Worm (Caenorhabditis elegans): ENCODE data around the gene T04F8.7.

The T04F8.7 gene

ce11 chrX:11661625-11662024 is 19.2 kb downstream of the T04F8.7 start, which contains the start of gene sfxn-1.5 (continued):
- TF ChIP-seq dmd-9 (GFP tag; IDR thresholded peaks at IDR 0.05), result no peak
- TF ChIP-seq lin-29 (GFP tag; IDR thresholded peaks at IDR 0.05), result no peak
- peak; percentile 82 for TF ChIP-seq hlh-11 (tag; optimal IDR thresholded peaks at IDR 0.05)
- TF ChIP-seq dmd-6 (GFP tag; IDR thresholded peaks at IDR 0.05), result peak; percentile 95
- no peak for TF ChIP-seq ceh-62 (tag; optimal IDR thresholded peaks at IDR 0.05)
- no peak for TF ChIP-seq nhr-11 (tag; optimal IDR thresholded peaks at IDR 0.05)
- no peak for TF ChIP-seq lin-13 (GFP tag; optimal IDR thresholded peaks at IDR 0.05)
- TF ChIP-seq zip-11 (GFP tag; IDR thresholded peaks at IDR 0.05), result no peak
- TF ChIP-seq fos-1 (tag; optimal IDR thresholded peaks at IDR 0.05), result no peak
- TF ChIP-seq gei-8 (GFP tag; optimal IDR thresholded peaks at IDR 0.05), result no peak
- TF ChIP-seq daf-19 (GFP tag; conservative IDR thresholded peaks at IDR 0.05), result no peak
- no peak for TF ChIP-seq lin-15B (tag; optimal IDR thresholded peaks at IDR 0.05)
- no peak for TF ChIP-seq ama-1 (optimal IDR thresholded peaks at IDR 0.05)
- TF ChIP-seq nhr-28 (tag; optimal IDR thresholded peaks at IDR 0.05), result peak; percentile 90
- TF ChIP-seq lin-1 (GFP tag; IDR thresholded peaks at IDR 0.05), result peak; percentile 75
- peak; percentile 6 for TF ChIP-seq T20F7.1 (GFP tag; optimal IDR thresholded peaks at IDR 0.05)
- peak; percentile 13 for TF ChIP-seq nhr-102 (tag; optimal IDR thresholded peaks at IDR 0.05)
- no peak for TF ChIP-seq zag-1 (tag; optimal IDR thresholded peaks at IDR 0.05)
- peak; percentile 63 for TF ChIP-seq mep-1 (tag; optimal IDR thresholded peaks at IDR 0.05)
- no peak for TF ChIP-seq jun-1 (tag; optimal IDR thresholded peaks at IDR 0.05)
- TF ChIP-seq nhr-42 (GFP tag; IDR thresholded peaks at IDR 0.05), result no peak
- TF ChIP-seq ceh-32 (tag; optimal IDR thresholded peaks at IDR 0.05; ENCODE audit: poor library complexity), result no peak
- TF ChIP-seq pqm-1 (tag; optimal IDR thresholded peaks at IDR 0.05), result peak; percentile 97
- peak; percentile 68 for TF ChIP-seq tra-1 (GFP tag; IDR thresholded peaks at IDR 0.05)
- peak; percentile 71 for TF ChIP-seq ztf-7 (tag; optimal IDR thresholded peaks at IDR 0.05)
- TF ChIP-seq ceh-20 (GFP tag; IDR thresholded peaks at IDR 0.05), result no peak
- TF ChIP-seq dve-1 (tag; optimal IDR thresholded peaks at IDR 0.05; ENCODE audit: insufficient read depth), result peak; percentile 95
- no peak for TF ChIP-seq R02D3.7 (tag; optimal IDR thresholded peaks at IDR 0.05)
- no peak for TF ChIP-seq aly-2 (tag; optimal IDR thresholded peaks at IDR 0.05)
- no peak for TF ChIP-seq Y105C5A.15 (GFP tag; IDR thresholded peaks at IDR 0.05)
- no peak for TF ChIP-seq unc-62 (GFP tag; optimal IDR thresholded peaks at IDR 0.05 in 1 of 2)
- no peak for TF ChIP-seq unc-62 (tag; optimal IDR thresholded peaks at IDR 0.05)
- peak; percentile 55 for TF ChIP-seq mxl-3 (GFP tag; optimal IDR thresholded peaks at IDR 0.05)
- no peak for TF ChIP-seq daf-16 (GFP tag; optimal IDR thresholded peaks at IDR 0.05)
- TF ChIP-seq daf-16 (tag; optimal IDR thresholded peaks at IDR 0.05), result peak; percentile 98
- TF ChIP-seq spr-1 (tag; optimal IDR thresholded peaks at IDR 0.05), result no peak
- TF ChIP-seq daf-8 (GFP tag; IDR thresholded peaks at IDR 0.05), result no peak
- peak; percentile 39 for TF ChIP-seq mes-2 (tag; optimal IDR thresholded peaks at IDR 0.05; ENCODE audit: poor library complexity, severe bottlenecking)
- no peak for TF ChIP-seq lim-7 (GFP tag; IDR thresholded peaks at IDR 0.05)

- TF ChIP-seq lsy-2 (tag; optimal IDR thresholded peaks at IDR 0.05) (no peak), nhr-111 (GFP tag; optimal IDR thresholded peaks at IDR 0.05) (no peak), dmd-6 (GFP tag; IDR thresholded peaks at IDR 0.05) (no peak), daf-12 (tag; optimal IDR thresholded peaks at IDR 0.05) (no peak), F10B5.3 (tag; optimal IDR thresholded peaks at IDR 0.05) (no peak), hif-1 (tag; optimal IDR thresholded peaks at IDR 0.05) (no peak), Y75B8A.6 (GFP tag; IDR thresholded peaks at IDR 0.05) (no peak), F49E8.2 (tag; optimal IDR thresholded peaks at IDR 0.05; ENCODE audit: borderline replicate concordance) (no peak), ZK337.2 (GFP tag; IDR thresholded peaks at IDR 0.05) (no peak), lin-13 (GFP tag; optimal IDR thresholded peaks at IDR 0.05) (no peak), nhr-25 (tag; optimal IDR thresholded peaks at IDR 0.05; ENCODE audit: borderline replicate concordance, insufficient read depth) (no peak), mdl-1 (tag; optimal IDR thresholded peaks at IDR 0.05) (no peak), aha-1 (tag) (no peak), duxl-1 (tag; optimal IDR thresholded peaks at IDR 0.05; ENCODE audit: poor library complexity) (no peak), egl-27 (tag; optimal IDR thresholded peaks at IDR 0.05) (no peak), Y48G9A.11 (GFP tag; IDR thresholded peaks at IDR 0.05) (no peak)
Observed at ce11 chrX:11658331-11658730, 22.4 kb downstream of the T04F8.7 start, which contains the start of gene T04F8.3. TSS of gene T04F8.3 (plus strand) at chrX:11658631.
